Worm (Caenorhabditis elegans): ENCODE results near the gene Y22D7AL.15.

Y22D7AL.15 gene

ce11 chrIII:1689927-1690326 lies 30.3 kb upstream of the Y22D7AL.15 start, which contains the start of gene Y22D7AR.14:
Gene Y22D7AR.14 (minus strand): TSS chrIII:1690027.
- TF ChIP-seq aha-1 (tag; optimal IDR thresholded peaks at IDR 0.05), result no peak
- TF ChIP-seq rnt-1 (tag; optimal IDR thresholded peaks at IDR 0.05), result no peak
- TF ChIP-seq lin-14 (GFP tag; optimal IDR thresholded peaks at IDR 0.05), result no peak
- TF ChIP-seq fkh-10 (GFP tag; optimal IDR thresholded peaks at IDR 0.05), result no peak
- no peak for TF ChIP-seq nhr-77 (tag; optimal IDR thresholded peaks at IDR 0.05)
- no peak for TF ChIP-seq nhr-237 (tag; optimal IDR thresholded peaks at IDR 0.05)
- TF ChIP-seq vab-15 (tag; optimal IDR thresholded peaks at IDR 0.05), result no peak
- no peak for TF ChIP-seq skn-1 (tag; optimal IDR thresholded peaks at IDR 0.05)
- TF ChIP-seq unc-130 (tag; optimal IDR thresholded peaks at IDR 0.05), result no peak
- TF ChIP-seq ztf-4 (tag; optimal IDR thresholded peaks at IDR 0.05), result no peak
- no peak for TF ChIP-seq ama-1 (optimal IDR thresholded peaks at IDR 0.05)
- no peak for TF ChIP-seq efl-1 (optimal IDR thresholded peaks at IDR 0.05)
- TF ChIP-seq efl-1 (GFP tag; optimal IDR thresholded peaks at IDR 0.05 in 1 of 2), result no peak
- TF ChIP-seq xbp-1 (tag; optimal IDR thresholded peaks at IDR 0.05), result no peak
- TF ChIP-seq nhr-19 (GFP tag; conservative IDR thresholded peaks at IDR 0.05), result no peak
- TF ChIP-seq fos-1 (tag; optimal IDR thresholded peaks at IDR 0.05), result no peak
- TF ChIP-seq egl-27 (tag; optimal IDR thresholded peaks at IDR 0.05), result no peak
- TF ChIP-seq ztf-11 (tag; optimal IDR thresholded peaks at IDR 0.05), result no peak
- TF ChIP-seq mep-1 (tag; optimal IDR thresholded peaks at IDR 0.05), result no peak
- no peak for TF ChIP-seq unc-62 (GFP tag; optimal IDR thresholded peaks at IDR 0.05)
- TF ChIP-seq zip-4 (GFP tag; optimal IDR thresholded peaks at IDR 0.05), result no peak

ce11 chrIII:1687999-1688398 lies 28.3 kb upstream of the Y22D7AL.15 start, which contains the start of gene Y22D7AR.7:
Gene Y22D7AR.7 (minus strand): TSS chrIII:1688099.
- TF ChIP-seq swsn-7 (tag; optimal IDR thresholded peaks at IDR 0.05) (no peak), nhr-85 (tag) (peak; percentile 47)

ce11 chrIII:1682262-1682661 lies 22.6 kb upstream of the Y22D7AL.15 start:
- no peak for TF ChIP-seq hpl-2 (GFP tag; optimal IDR thresholded peaks at IDR 0.05)
- peak; percentile 45 for TF ChIP-seq tbx-2 (tag; optimal IDR thresholded peaks at IDR 0.05)
- peak; percentile 84 for TF ChIP-seq lin-14 (GFP tag; optimal IDR thresholded peaks at IDR 0.05)
- peak; percentile 64 for TF ChIP-seq nhr-85 (tag)
- no peak for TF ChIP-seq pag-3 (tag; optimal IDR thresholded peaks at IDR 0.05; ENCODE audit: borderline replicate concordance, insufficient read depth)
- peak; percentile 72 for TF ChIP-seq nhr-20 (tag; optimal IDR thresholded peaks at IDR 0.05)
- TF ChIP-seq dpl-1 (GFP tag; optimal IDR thresholded peaks at IDR 0.05), result peak; percentile 7 to 23 (median 22)
- peak; percentile 80 for TF ChIP-seq rnt-1 (tag; optimal IDR thresholded peaks at IDR 0.05)
- TF ChIP-seq ama-1 (optimal IDR thresholded peaks at IDR 0.05), result no peak
- TF ChIP-seq efl-1 (optimal IDR thresholded peaks at IDR 0.05), result peak; percentile 25 to 46
- peak in 1 of 2 experiments; percentile 78 for TF ChIP-seq efl-1 (GFP tag; optimal IDR thresholded peaks at IDR 0.05 in 1 of 2)
- peak; percentile 80 for TF ChIP-seq unc-130 (tag; optimal IDR thresholded peaks at IDR 0.05)
- TF ChIP-seq fkh-8 (tag; optimal IDR thresholded peaks at IDR 0.05), result peak; percentile 60
- TF ChIP-seq nhr-19 (GFP tag; conservative IDR thresholded peaks at IDR 0.05), result peak; percentile 66
- TF ChIP-seq skn-1 (tag; optimal IDR thresholded peaks at IDR 0.05), result peak; percentile 26
- peak; percentile 20 for TF ChIP-seq lir-3 (tag; optimal IDR thresholded peaks at IDR 0.05; ENCODE audit: poor library complexity)
- TF ChIP-seq mdl-1 (tag; optimal IDR thresholded peaks at IDR 0.05), result peak in 1 of 2 experiments; percentile 94
- TF ChIP-seq mab-9 (GFP tag; IDR thresholded peaks at IDR 0.05), result 0 out of 2 replicates have a peak, but pooled peaks have one; percentile 16
- peak; percentile 24 for TF ChIP-seq nhr-77 (tag; optimal IDR thresholded peaks at IDR 0.05)
- TF ChIP-seq lsy-2 (tag; optimal IDR thresholded peaks at IDR 0.05), result peak in 1 of 2 experiments; percentile 41
- TF ChIP-seq ztf-4 (tag; optimal IDR thresholded peaks at IDR 0.05), result peak; percentile 19
- TF ChIP-seq blmp-1 (tag; optimal IDR thresholded peaks at IDR 0.05), result peak; percentile 4
- peak in 2 of 6 experiments; percentile 63 to 79 for TF ChIP-seq elt-3 (tag; optimal IDR thresholded peaks at IDR 0.05)
- no peak for TF ChIP-seq hlh-4 (tag; optimal IDR thresholded peaks at IDR 0.05)
- TF ChIP-seq jun-1 (tag; optimal IDR thresholded peaks at IDR 0.05), result no peak
- peak; percentile 54 for TF ChIP-seq nhr-90 (tag; optimal IDR thresholded peaks at IDR 0.05; ENCODE audit: poor library complexity)
- peak; percentile 61 for TF ChIP-seq elt-2 (tag; optimal IDR thresholded peaks at IDR 0.05)
- peak in 1 of 2 experiments; percentile 44 for TF ChIP-seq lin-35 (GFP tag; optimal IDR thresholded peaks at IDR 0.05)
- TF ChIP-seq lin-13 (GFP tag; optimal IDR thresholded peaks at IDR 0.05), result peak; percentile 49
- TF ChIP-seq unc-98 (GFP tag; IDR thresholded peaks at IDR 0.05), result no peak
- TF ChIP-seq nhr-71 (tag; optimal IDR thresholded peaks at IDR 0.05), result peak; percentile 85
- peak; percentile 28 for TF ChIP-seq swsn-7 (tag; optimal IDR thresholded peaks at IDR 0.05)
- TF ChIP-seq hlh-17 (GFP tag; optimal IDR thresholded peaks at IDR 0.05; ENCODE audit: borderline replicate concordance), result no peak
- TF ChIP-seq fos-1 (tag; optimal IDR thresholded peaks at IDR 0.05), result no peak
- TF ChIP-seq ztf-11 (tag; optimal IDR thresholded peaks at IDR 0.05), result no peak

Measured in whole organism, L1 larva.